Fruit fly (Drosophila melanogaster) whole organism, embryonic: ENCODE results near the gene Set2.
A peak's percentile ranks its signal among the peaks of the same experiment; 100 is the strongest.

Experiments used
- Abd-B ChIP-seq: fragments of 200-800 bp; sonication (Bioruptor generic); optimal IDR thresholded peaks from 2 replicates; lab custom pipeline; 2018; ENCODE audit warnings: missing biosample characterization, mild to moderate bottlenecking, missing genetic modification characterization, moderate library complexity
- Bteb2 ChIP-seq: fragments of 200-800 bp; sonication (Bioruptor generic); optimal IDR thresholded peaks from 2 replicates; lab custom pipeline; 2016; ENCODE audit warnings: missing biosample characterization, missing genetic modification characterization
- CG11504 ChIP-seq: fragments of 200-800 bp; sonication (Bioruptor generic); optimal IDR thresholded peaks from 3 replicates; lab custom pipeline; 2019; ENCODE audit warnings: missing biosample characterization, mild to moderate bottlenecking, missing genetic modification characterization, moderate library complexity
- CG13624 ChIP-seq: fragments of 200-800 bp; sonication (Bioruptor generic); optimal IDR thresholded peaks from 2 replicates; lab custom pipeline; 2016; ENCODE audit warnings: missing biosample characterization, missing genetic modification characterization
- CG13775 ChIP-seq: fragments of 200-800 bp; sonication (Bioruptor generic); optimal IDR thresholded peaks from 3 replicates; lab custom pipeline; 2017; ENCODE audit warnings: missing biosample characterization, mild to moderate bottlenecking, missing genetic modification characterization
- CG14050 ChIP-seq: fragments of 200-800 bp; sonication (Bioruptor generic); IDR thresholded peaks from 3 replicates; pipeline ENCODE4 v1.3.6; 2022; ENCODE audit warnings: missing biosample characterization, missing genetic modification characterization
- CG14441 ChIP-seq: fragments of 200-800 bp; sonication (Bioruptor generic); IDR thresholded peaks from 2 replicates; pipeline ENCODE4 v1.3.6; 2022; ENCODE audit warnings: missing biosample characterization, missing genetic modification characterization
- CG1529 ChIP-seq: fragments of 200-800 bp; sonication (Bioruptor generic); optimal IDR thresholded peaks from 3 replicates; lab custom pipeline; 2018; ENCODE audit warnings: missing biosample characterization, missing genetic modification characterization
- CG16779 ChIP-seq: fragments of 200-800 bp; sonication (Bioruptor generic); IDR thresholded peaks from 2 replicates; pipeline ENCODE4 v1.3.6; 2022; ENCODE audit warnings: missing biosample characterization, missing genetic modification characterization
- CG32532 ChIP-seq: fragments of 200-800 bp; sonication (Bioruptor generic); IDR thresholded peaks from 2 replicates; pipeline ENCODE4 v1.3.6; 2022; ENCODE audit warnings: missing biosample characterization, missing genetic modification characterization
- CG34422 ChIP-seq: fragments of 200-800 bp; sonication (Bioruptor generic); IDR thresholded peaks from 3 replicates; pipeline ENCODE4 v1.3.6; 2022; ENCODE audit warnings: missing biosample characterization, missing genetic modification characterization
- CG42726 ChIP-seq: fragments of 200-800 bp; sonication (Bioruptor generic); IDR thresholded peaks from 2 replicates; pipeline ENCODE4 v1.3.6; 2022; ENCODE audit warnings: missing biosample characterization, missing genetic modification characterization; ENCODE audit not compliant: partially characterized antibody
- CG43689 ChIP-seq: fragments of 200-800 bp; sonication (Bioruptor generic); IDR thresholded peaks from 2 replicates; pipeline ENCODE4 v1.3.6; 2022; ENCODE audit warnings: missing biosample characterization, missing genetic modification characterization
- CG5180 ChIP-seq: fragments of 200-800 bp; sonication (Bioruptor generic); optimal IDR thresholded peaks from 3 replicates; lab custom pipeline; 2017; ENCODE audit warnings: missing biosample characterization, missing genetic modification characterization, mild to moderate bottlenecking, moderate library complexity, missing genetic modification reagents
- CoRest ChIP-seq: fragments of 200-800 bp; sonication (Bioruptor generic); optimal IDR thresholded peaks from 3 replicates; lab custom pipeline; 2018; ENCODE audit warnings: missing biosample characterization, mild to moderate bottlenecking, missing genetic modification characterization, moderate library complexity
- D ChIP-seq, 2 experiments: fragments of 200-800 bp in 1 of 2; fragments of >200 bp in 1 of 2; sonication (Bioruptor generic) in 1 of 2; optimal IDR thresholded peaks; 2 replicates in 1 of 2; 3 replicates in 1 of 2; lab custom pipeline; 2017; ENCODE audit warnings: mild to moderate bottlenecking in 1 of 2, missing biosample characterization in 1 of 2, missing genetic modification characterization in 1 of 2, missing genetic modification reagents in 1 of 2
- Drgx ChIP-seq: fragments of 200-800 bp; sonication (Bioruptor generic); IDR thresholded peaks from 2 replicates; pipeline ENCODE4 v1.3.6; 2022; ENCODE audit warnings: missing biosample characterization, missing genetic modification characterization
- ERR ChIP-seq: fragments of 200-800 bp; sonication (Bioruptor generic); optimal IDR thresholded peaks from 2 replicates; lab custom pipeline; 2016; ENCODE audit warnings: missing biosample characterization, missing genetic modification characterization
- Nf-YB ChIP-seq: fragments of 200-800 bp; sonication (Bioruptor generic); optimal IDR thresholded peaks from 3 replicates; lab custom pipeline; 2019; ENCODE audit warnings: missing biosample characterization, mild to moderate bottlenecking, missing genetic modification characterization, moderate library complexity
- Opbp ChIP-seq: fragments of 200-800 bp; sonication (Bioruptor generic); IDR thresholded peaks from 3 replicates; pipeline ENCODE4 v1.3.6; 2022; ENCODE audit warnings: missing biosample characterization, missing genetic modification characterization; ENCODE audit not compliant: partially characterized antibody
- Pdp1 ChIP-seq, 2 experiments: fragments of 200-800 bp; sonication (Bioruptor generic); optimal IDR thresholded peaks; 3 replicates each; lab custom pipeline; 2016; ENCODE audit warnings: missing biosample characterization in 2 of 2, missing genetic modification characterization in 2 of 2, mild to moderate bottlenecking in 1 of 2, moderate library complexity in 1 of 2
- Rfx ChIP-seq: fragments of 200-800 bp; sonication (Bioruptor generic); IDR thresholded peaks from 2 replicates; pipeline ENCODE4 v1.3.6; 2022; ENCODE audit warnings: missing biosample characterization, missing genetic modification characterization
- YL-1 ChIP-seq: fragments of 200-800 bp; sonication (Bioruptor generic); optimal IDR thresholded peaks from 3 replicates; lab custom pipeline; 2017; ENCODE audit warnings: missing biosample characterization, mild to moderate bottlenecking, missing genetic modification characterization
- ab ChIP-seq: fragments of 200-800 bp; sonication (Bioruptor generic); optimal IDR thresholded peaks from 2 replicates; lab custom pipeline; 2016; ENCODE audit warnings: missing biosample characterization, missing genetic modification characterization
- ara ChIP-seq: fragments of 200-800 bp; sonication (Bioruptor generic); IDR thresholded peaks from 2 replicates; pipeline ENCODE4 v1.3.6; 2022; ENCODE audit warnings: missing biosample characterization, missing genetic modification characterization
- bbx ChIP-seq: fragments of 200-800 bp; sonication (Bioruptor generic); IDR thresholded peaks from 2 replicates; pipeline ENCODE4 v1.3.6; 2022; ENCODE audit warnings: missing biosample characterization, missing genetic modification characterization; ENCODE audit not compliant: partially characterized antibody
- caup ChIP-seq: fragments of 200-800 bp; sonication (Bioruptor generic); optimal IDR thresholded peaks from 3 replicates; lab custom pipeline; 2017; ENCODE audit warnings: missing biosample characterization, mild to moderate bottlenecking, missing genetic modification characterization, moderate library complexity; ENCODE audit not compliant: severe bottlenecking
- ci ChIP-seq: fragments of 200-800 bp; sonication (Bioruptor generic); IDR thresholded peaks from 3 replicates; pipeline ENCODE4 v1.3.6; 2022; ENCODE audit warnings: missing biosample characterization, missing genetic modification characterization
- crc ChIP-seq: fragments of 200-800 bp; sonication (Bioruptor generic); optimal IDR thresholded peaks from 2 replicates; lab custom pipeline; 2016; ENCODE audit warnings: missing biosample characterization, missing genetic modification characterization
- crp ChIP-seq, 2 experiments: fragments of 200-800 bp; sonication (Bioruptor generic); optimal IDR thresholded peaks; 2 replicates in 1 of 2; 3 replicates in 1 of 2; lab custom pipeline; 2017; ENCODE audit warnings: missing biosample characterization in 2 of 2, missing genetic modification characterization in 2 of 2, mild to moderate bottlenecking in 1 of 2, moderate library complexity in 1 of 2
- grau ChIP-seq: fragments of 200-800 bp; optimal IDR thresholded peaks from 3 replicates; lab custom pipeline; 2019; ENCODE audit warnings: missing biosample characterization, mild to moderate bottlenecking, missing genetic modification characterization, moderate library complexity
- inv ChIP-seq: fragments of 200-800 bp; sonication (Bioruptor generic); IDR thresholded peaks from 2 replicates; pipeline ENCODE4 v1.3.6; 2022; ENCODE audit warnings: missing biosample characterization, missing genetic modification characterization; ENCODE audit not compliant: partially characterized antibody
- lola ChIP-seq, 3 experiments: fragments of >200 bp in 2 of 3; fragments of 200-800 bp in 1 of 3; sonication (Bioruptor generic) in 1 of 3; optimal IDR thresholded peaks; 2 replicates each; lab custom pipeline; 2017 to 2019; ENCODE audit warnings: missing biosample characterization in 3 of 3, missing genetic modification characterization in 3 of 3, mild to moderate bottlenecking in 1 of 3, moderate library complexity in 1 of 3
- lov ChIP-seq, 2 experiments: fragments of 200-800 bp in 1 of 2; fragments of >200 bp in 1 of 2; sonication (Bioruptor generic) in 1 of 2; IDR thresholded peaks in 1 of 2; optimal IDR thresholded peaks in 1 of 2; 2 replicates in 1 of 2; 3 replicates in 1 of 2; pipeline versions ENCODE4 v1.3.6 to Lab custom; 2017 to 2022; ENCODE audit warnings: missing biosample characterization in 1 of 2, missing genetic modification characterization in 1 of 2
- nmo ChIP-seq: fragments of 200-800 bp; sonication (Bioruptor generic); optimal IDR thresholded peaks from 2 replicates; lab custom pipeline; 2018; ENCODE audit warnings: missing biosample characterization, mild to moderate bottlenecking, missing genetic modification characterization, moderate library complexity
- slbo ChIP-seq: fragments of 200-800 bp; sonication (Bioruptor generic); IDR thresholded peaks from 2 replicates; pipeline ENCODE4 v1.3.6; 2022; ENCODE audit warnings: missing biosample characterization, missing genetic modification characterization
- sna ChIP-seq: fragments of 200-800 bp; sonication (Bioruptor generic); IDR thresholded peaks from 2 replicates; pipeline ENCODE4 v1.3.6; 2022; ENCODE audit warnings: missing biosample characterization, missing genetic modification characterization; ENCODE audit not compliant: partially characterized antibody
- so ChIP-seq: fragments of 200-800 bp; sonication (Bioruptor generic); IDR thresholded peaks from 3 replicates; pipeline ENCODE4 v1.3.6; 2022; ENCODE audit warnings: missing biosample characterization, missing genetic modification characterization
- sqz ChIP-seq: fragments of 200-800 bp; sonication (Bioruptor generic); optimal IDR thresholded peaks from 3 replicates; lab custom pipeline; 2018; ENCODE audit warnings: missing biosample characterization, mild to moderate bottlenecking, missing genetic modification characterization
- tll ChIP-seq, 2 experiments: fragments of 200-800 bp in 1 of 2; fragments of >200 bp in 1 of 2; sonication (Bioruptor generic) in 1 of 2; optimal IDR thresholded peaks; 2 replicates each; lab custom pipeline; 2017 to 2019; ENCODE audit warnings: missing biosample characterization in 2 of 2, missing genetic modification characterization in 2 of 2, mild to moderate bottlenecking in 1 of 2, moderate library complexity in 1 of 2
- trem ChIP-seq: fragments of 200-800 bp; optimal IDR thresholded peaks from 3 replicates; lab custom pipeline; 2019; ENCODE audit warnings: missing biosample characterization, mild to moderate bottlenecking, missing genetic modification characterization, moderate library complexity
- ttk ChIP-seq: fragments of 200-800 bp; sonication (Bioruptor generic); IDR thresholded peaks from 2 replicates; pipeline ENCODE4 v2.1.2; 2022; ENCODE audit warnings: missing biosample characterization, missing genetic modification characterization
- twi ChIP-seq: fragments of 200-800 bp; optimal IDR thresholded peaks from 2 replicates; lab custom pipeline; 2019; ENCODE audit warnings: missing biosample characterization, mild to moderate bottlenecking, missing genetic modification characterization, moderate library complexity

Gene Set2

dm6 chrX:13369438-13369837 is 43.6 kb upstream of the Set2 start (continued):
- TF ChIP-seq twi: peak; percentile 90
- TF ChIP-seq sqz (GFP tag; lab: Kevin White, UChicago): peak; percentile 7
- no peak for TF ChIP-seq CG1529 (GFP tag; lab: Kevin White, UChicago)
- TF ChIP-seq ab (GFP tag; lab: Kevin White, UChicago): no peak
- no peak for TF ChIP-seq CG13775
- TF ChIP-seq CG5180: no peak
- TF ChIP-seq tll (GFP tag; optimal IDR thresholded peaks at IDR 0.05; lab: Kevin White, UChicago): peak in 1 of 2 experiments; percentile 14
- no peak for TF ChIP-seq inv
- TF ChIP-seq ttk (GFP tag; lab: Robert Waterston, UW): no peak
- TF ChIP-seq, all 482 proteins: peak for 5

dm6 chrX:13370306-13370705 is 42.7 kb upstream of the Set2 start, which contains the start of gene CG1640:
Gene CG1640 (plus strand): TSS chrX:13370606.
- TF ChIP-seq D (optimal IDR thresholded peaks at IDR 0.05; lab: Kevin White, UChicago): no peak
- TF ChIP-seq D (GFP tag; optimal IDR thresholded peaks at IDR 0.05; lab: Kevin White, UChicago): no peak
- TF ChIP-seq ara (GFP tag; lab: Robert Waterston, UW): no peak
- no peak for TF ChIP-seq Bteb2 (GFP tag; lab: Kevin White, UChicago)
- no peak for TF ChIP-seq CG14050 (GFP tag; lab: Robert Waterston, UW)
- no peak for TF ChIP-seq Drgx (GFP tag; lab: Robert Waterston, UW)
- no peak for TF ChIP-seq crc (GFP tag; lab: Kevin White, UChicago)
- no peak for TF ChIP-seq Opbp (GFP tag; lab: Robert Waterston, UW)
- TF ChIP-seq caup (GFP tag; lab: Kevin White, UChicago): no peak
- no peak for TF ChIP-seq CG43689 (GFP tag; lab: Robert Waterston, UW)
- no peak for TF ChIP-seq lov (optimal IDR thresholded peaks at IDR 0.05; lab: Kevin White, UChicago)
- no peak for TF ChIP-seq lov (GFP tag; IDR thresholded peaks at IDR 0.05; lab: Robert Waterston, UW)
- TF ChIP-seq CG16779 (GFP tag; lab: Robert Waterston, UW): no peak
- no peak for TF ChIP-seq trem

dm6 chrX:13370826-13371703 is 42.0 kb upstream of the Set2 start:
- 0 out of 3 replicates have a peak, but pooled peaks have one; percentile 49 for TF ChIP-seq so (GFP tag; lab: Robert Waterston, UW)
- TF ChIP-seq CoRest: peak; percentile 21
- peak; percentile 37; the same call in 1 of the 2 replicates for TF ChIP-seq slbo
- TF ChIP-seq ERR (GFP tag; lab: Kevin White, UChicago): no peak
- peak; percentile 37 for TF ChIP-seq Abd-B (GFP tag; lab: Kevin White, UChicago)
- TF ChIP-seq Nf-YB: peak; percentile 49
- peak; percentile 34; the same call in 1 of the 2 replicates for TF ChIP-seq CG14441
- TF ChIP-seq grau (tag; lab: Kevin White, UChicago): peak; percentile 13
- TF ChIP-seq CG32532: peak; percentile 27; the same call in 1 of the 2 replicates
- TF ChIP-seq lola (GFP tag; optimal IDR thresholded peaks at IDR 0.05; lab: Kevin White, UChicago): no peak
- TF ChIP-seq bbx: peak; percentile 43; the same call in 1 of the 2 replicates
- peak; percentile 15 for TF ChIP-seq nmo (GFP tag; lab: Kevin White, UChicago)
- TF ChIP-seq YL-1 (GFP tag; lab: Kevin White, UChicago): peak; percentile 6
- peak in 1 of 2 experiments; percentile 3 for TF ChIP-seq crp (GFP tag; optimal IDR thresholded peaks at IDR 0.05; lab: Kevin White, UChicago)
- TF ChIP-seq CG13624 (GFP tag; lab: Kevin White, UChicago): peak; percentile 40
- TF ChIP-seq CG42726 (GFP tag; lab: Robert Waterston, UW): peak; percentile 64; the same call in 1 of the 2 replicates
- peak; percentile 9 to 45 for TF ChIP-seq Pdp1 (GFP tag; optimal IDR thresholded peaks at IDR 0.05; lab: Kevin White, UChicago)
- TF ChIP-seq CG11504 (tag; lab: Kevin White, UChicago): peak; percentile 15
- peak; percentile 73 for TF ChIP-seq sna (GFP tag; lab: Robert Waterston, UW)
- 0 out of 3 replicates have a peak, but pooled peaks have one; percentile 21 for TF ChIP-seq CG34422 (GFP tag; lab: Robert Waterston, UW)
- peak; percentile 21; the same call in 1 of the 3 replicates for TF ChIP-seq ci (GFP tag; lab: Robert Waterston, UW)
- TF ChIP-seq Rfx (GFP tag; lab: Robert Waterston, UW): peak; percentile 60
